Fruit fly (Drosophila melanogaster): ENCODE data around the gene Pex1.

Pex1 gene

dm6 chr3L:14071621-14072020, at the start of gene Pex1:
TSS of gene Pex1 (plus strand) at chr3L:14071892.
- TF ChIP-seq psq (optimal IDR thresholded peaks at IDR 0.05), result no peak
- TF ChIP-seq pan (optimal IDR thresholded peaks at IDR 0.05), result no peak
- TF ChIP-seq usp (GFP tag; optimal IDR thresholded peaks at IDR 0.05), result no peak
- no peak for TF ChIP-seq EcR (GFP tag; optimal IDR thresholded peaks at IDR 0.05)
- TF ChIP-seq Dll (optimal IDR thresholded peaks at IDR 0.05), result no peak

dm6 chr3L:14025736-14026135, 46.0 kb upstream of the Pex1 start:
- TF ChIP-seq CG8478 (optimal IDR thresholded peaks at IDR 0.05) (no peak), EcR (GFP tag; optimal IDR thresholded peaks at IDR 0.05) (no peak), usp (GFP tag; optimal IDR thresholded peaks at IDR 0.05) (no peak), psq (optimal IDR thresholded peaks at IDR 0.05) (no peak), Dll (optimal IDR thresholded peaks at IDR 0.05) (no peak), pan (optimal IDR thresholded peaks at IDR 0.05) (no peak)

- TF ChIP-seq Dll (optimal IDR thresholded peaks at IDR 0.05) (no peak), EcR (GFP tag; optimal IDR thresholded peaks at IDR 0.05) (no peak), CG8478 (optimal IDR thresholded peaks at IDR 0.05) (no peak)
These were observed 44.1 kb upstream of the Pex1 start for dm6 chr3L:14027549-14027948.

- no peak for TF ChIP-seq usp (GFP tag; optimal IDR thresholded peaks at IDR 0.05)
- TF ChIP-seq Dll (optimal IDR thresholded peaks at IDR 0.05), result peak; percentile 28
- TF ChIP-seq psq (optimal IDR thresholded peaks at IDR 0.05), result no peak
These were observed 43.0 kb upstream of the Pex1 start, which contains the start of gene Ptip for dm6 chr3L:14028485-14029384. TSS of gene Ptip (minus strand) at chr3L:14029121.

- no peak for TF ChIP-seq EcR (GFP tag; optimal IDR thresholded peaks at IDR 0.05)
- TF ChIP-seq psq (optimal IDR thresholded peaks at IDR 0.05), result no peak
- no peak for TF ChIP-seq CG8478 (optimal IDR thresholded peaks at IDR 0.05)
- TF ChIP-seq Dll (optimal IDR thresholded peaks at IDR 0.05), result no peak
- TF ChIP-seq usp (GFP tag; optimal IDR thresholded peaks at IDR 0.05), result no peak
- no peak for TF ChIP-seq pan (optimal IDR thresholded peaks at IDR 0.05)
These were observed 40.2 kb upstream of the Pex1 start, which contains the start of the genes CG6650 and endos for dm6 chr3L:14031171-14032126. TSS of gene CG6650 (plus strand) at chr3L:14031450. TSS of gene endos (minus strand) at chr3L:14031706.

- no peak for TF ChIP-seq EcR (GFP tag; optimal IDR thresholded peaks at IDR 0.05)
- TF ChIP-seq psq (optimal IDR thresholded peaks at IDR 0.05), result no peak
- no peak for TF ChIP-seq CG8478 (optimal IDR thresholded peaks at IDR 0.05)
- TF ChIP-seq usp (GFP tag; optimal IDR thresholded peaks at IDR 0.05), result no peak
- TF ChIP-seq Dll (optimal IDR thresholded peaks at IDR 0.05), result no peak
- no peak for TF ChIP-seq pan (optimal IDR thresholded peaks at IDR 0.05)
These were observed 37.2 kb upstream of the Pex1 start, which contains the start of gene CG6661 for dm6 chr3L:14034476-14034875. TSS of gene CG6661 (plus strand) at chr3L:14034776.

- TF ChIP-seq EcR (GFP tag; optimal IDR thresholded peaks at IDR 0.05) (no peak), psq (optimal IDR thresholded peaks at IDR 0.05) (no peak), CG8478 (optimal IDR thresholded peaks at IDR 0.05) (no peak), usp (GFP tag; optimal IDR thresholded peaks at IDR 0.05) (no peak), pan (optimal IDR thresholded peaks at IDR 0.05) (no peak), Dll (optimal IDR thresholded peaks at IDR 0.05) (no peak)
These were observed 34.8 kb upstream of the Pex1 start, which contains the start of gene Hsp110 for dm6 chr3L:14036867-14037313. TSS of gene Hsp110 (plus strand) at chr3L:14037019.

dm6 chr3L:14037655-14038644, 33.7 kb upstream of the Pex1 start:
- TF ChIP-seq Dll (optimal IDR thresholded peaks at IDR 0.05), result peak; percentile 71
- TF ChIP-seq usp (GFP tag; optimal IDR thresholded peaks at IDR 0.05), result no peak

- no peak for TF ChIP-seq Dll (optimal IDR thresholded peaks at IDR 0.05)
- TF ChIP-seq psq (optimal IDR thresholded peaks at IDR 0.05), result no peak
- no peak for TF ChIP-seq pan (optimal IDR thresholded peaks at IDR 0.05)
- no peak for TF ChIP-seq usp (GFP tag; optimal IDR thresholded peaks at IDR 0.05)
- TF ChIP-seq CG8478 (optimal IDR thresholded peaks at IDR 0.05), result no peak
- no peak for TF ChIP-seq EcR (GFP tag; optimal IDR thresholded peaks at IDR 0.05)
These were observed 22.0 kb upstream of the Pex1 start, which contains the start of gene Neurl4 for dm6 chr3L:14049620-14050253. TSS of gene Neurl4 (minus strand) at chr3L:14049892.

dm6 chr3L:14050944-14051548, 20.6 kb upstream of the Pex1 start, which contains the start of gene CG6833:
TSS of gene CG6833 (plus strand) at chr3L:14051206.
- TF ChIP-seq pan (optimal IDR thresholded peaks at IDR 0.05) (no peak), CG8478 (optimal IDR thresholded peaks at IDR 0.05) (no peak), psq (optimal IDR thresholded peaks at IDR 0.05) (no peak), EcR (GFP tag; optimal IDR thresholded peaks at IDR 0.05) (no peak)
